Fruit fly (Drosophila melanogaster) whole organism, embryonic: ENCODE measurements around the gene CG13069.
A peak's percentile ranks its signal among the peaks of the same experiment; 100 is the strongest.

Experiments
- Asciz ChIP-seq: fragments of 200-800 bp; sonication (Bioruptor generic); optimal IDR thresholded peaks from 2 replicates; lab custom pipeline; 2017; ENCODE audit warnings: missing biosample characterization, mild to moderate bottlenecking, missing genetic modification characterization, missing genetic modification reagents
- Bdp1 ChIP-seq: fragments of 200-800 bp; sonication (Bioruptor generic); optimal IDR thresholded peaks from 3 replicates; lab custom pipeline; 2016; ENCODE audit warnings: missing biosample characterization, missing genetic modification characterization
- CG10654 ChIP-seq: fragments of 200-800 bp; sonication (Bioruptor generic); optimal IDR thresholded peaks from 2 replicates; lab custom pipeline; 2016; ENCODE audit warnings: missing biosample characterization, missing genetic modification characterization
- CG11504 ChIP-seq: fragments of 200-800 bp; sonication (Bioruptor generic); optimal IDR thresholded peaks from 3 replicates; lab custom pipeline; 2019; ENCODE audit warnings: missing biosample characterization, mild to moderate bottlenecking, missing genetic modification characterization, moderate library complexity
- CG11560 ChIP-seq: fragments of 200-800 bp; sonication (Bioruptor generic); IDR thresholded peaks from 3 replicates; pipeline ENCODE4 v1.3.6; 2022; ENCODE audit warnings: missing biosample characterization, missing genetic modification characterization
- CG14014 ChIP-seq: fragments of 200-800 bp; sonication (Bioruptor generic); IDR thresholded peaks from 2 replicates; pipeline ENCODE4 v1.3.6; 2022; ENCODE audit warnings: missing biosample characterization, missing genetic modification characterization
- CG2875 ChIP-seq: fragments of 200-800 bp; sonication (Bioruptor generic); optimal IDR thresholded peaks from 2 replicates; lab custom pipeline; 2017; ENCODE audit warnings: missing biosample characterization, mild to moderate bottlenecking, missing genetic modification characterization, missing genetic modification reagents
- CG3065 ChIP-seq: fragments of 200-800 bp; sonication (Bioruptor generic); optimal IDR thresholded peaks from 2 replicates; lab custom pipeline; 2016; ENCODE audit warnings: missing biosample characterization, missing genetic modification characterization
- CG34376 ChIP-seq: fragments of 200-800 bp; sonication (Bioruptor generic); optimal IDR thresholded peaks from 2 replicates; lab custom pipeline; 2018; ENCODE audit warnings: missing biosample characterization, mild to moderate bottlenecking, missing genetic modification characterization
- CG34422 ChIP-seq: fragments of 200-800 bp; sonication (Bioruptor generic); IDR thresholded peaks from 3 replicates; pipeline ENCODE4 v1.3.6; 2022; ENCODE audit warnings: missing biosample characterization, missing genetic modification characterization
- CG3726 ChIP-seq: fragments of 200-800 bp; sonication (Bioruptor generic); IDR thresholded peaks from 3 replicates; pipeline ENCODE4, ENCODE4 v1.3.6; 2022; ENCODE audit warnings: missing biosample characterization, missing genetic modification characterization
- CG3995 ChIP-seq: fragments of 200-800 bp; sonication (Bioruptor generic); optimal IDR thresholded peaks from 3 replicates; lab custom pipeline; 2016; ENCODE audit warnings: missing biosample characterization, missing genetic modification characterization
- CG4617 ChIP-seq: fragments of 200-800 bp; sonication (Bioruptor generic); optimal IDR thresholded peaks from 3 replicates; lab custom pipeline; 2016; ENCODE audit warnings: missing biosample characterization, missing genetic modification characterization, borderline replicate concordance
- CG8478 ChIP-seq: fragments of >200 bp; optimal IDR thresholded peaks from 2 replicates; lab custom pipeline; 2018
- CG9817 ChIP-seq: fragments of 200-800 bp; sonication (Bioruptor generic); optimal IDR thresholded peaks from 2 replicates; lab custom pipeline; 2018; ENCODE audit warnings: missing biosample characterization, mild to moderate bottlenecking, missing genetic modification characterization, moderate library complexity
- CTCF ChIP-seq: fragments of 200-800 bp; sonication (Bioruptor generic); optimal IDR thresholded peaks from 2 replicates; lab custom pipeline; 2017; ENCODE audit warnings: missing biosample characterization, mild to moderate bottlenecking, missing genetic modification characterization, moderate library complexity
- Deaf1 ChIP-seq: fragments of 200-800 bp; optimal IDR thresholded peaks from 3 replicates; lab custom pipeline; 2019; ENCODE audit warnings: missing biosample characterization, mild to moderate bottlenecking, missing genetic modification characterization, moderate library complexity
- Dip2 ChIP-seq: fragments of 200-800 bp; sonication (Bioruptor generic); IDR thresholded peaks from 2 replicates; pipeline ENCODE4 v1.3.6; 2022; ENCODE audit warnings: missing biosample characterization, missing genetic modification characterization
- Dip3 ChIP-seq: fragments of 200-800 bp; sonication (Bioruptor generic); optimal IDR thresholded peaks from 3 replicates; lab custom pipeline; 2016; ENCODE audit warnings: missing biosample characterization, missing genetic modification characterization
- Dref ChIP-seq: fragments of 200-800 bp; sonication (Bioruptor generic); IDR thresholded peaks from 2 replicates; pipeline ENCODE4 v1.3.6; 2022; ENCODE audit warnings: missing biosample characterization, missing genetic modification characterization
- E2f2 ChIP-seq: fragments of 200-800 bp; sonication (Bioruptor generic); IDR thresholded peaks from 2 replicates; pipeline ENCODE4 v1.3.6; 2022; ENCODE audit warnings: missing biosample characterization, missing genetic modification characterization
- Ets65A ChIP-seq: fragments of 200-800 bp; sonication (Bioruptor generic); peaks from one replicate; lab custom pipeline; 2016; ENCODE audit warnings: missing biosample characterization, missing genetic modification characterization
- HmgZ ChIP-seq: fragments of 200-800 bp; sonication (Bioruptor generic); optimal IDR thresholded peaks from 2 replicates; lab custom pipeline; 2018; ENCODE audit warnings: missing biosample characterization, mild to moderate bottlenecking, missing genetic modification characterization
- Hmr ChIP-seq: fragments of 200-800 bp; sonication (Bioruptor generic); optimal IDR thresholded peaks from 3 replicates; lab custom pipeline; 2017; ENCODE audit warnings: mild to moderate bottlenecking, missing biosample characterization, missing genetic modification reagents, missing genetic modification characterization
- Hr3 ChIP-seq: fragments of 200-800 bp; sonication (Bioruptor generic); optimal IDR thresholded peaks from 3 replicates; lab custom pipeline; 2016; ENCODE audit warnings: missing biosample characterization, missing genetic modification characterization
- Hr78 ChIP-seq, 2 experiments: fragments of 200-800 bp in 1 of 2; fragments of >200 bp in 1 of 2; sonication (Bioruptor generic) in 1 of 2; optimal IDR thresholded peaks; 2 replicates each; lab custom pipeline; 2017 to 2019; ENCODE audit warnings: missing biosample characterization in 2 of 2, missing genetic modification characterization in 2 of 2, mild to moderate bottlenecking in 1 of 2, moderate library complexity in 1 of 2
- Med ChIP-seq: fragments of 200-800 bp; sonication (Bioruptor generic); peaks from one replicate; lab custom pipeline; 2016; ENCODE audit warnings: missing biosample characterization, missing genetic modification characterization, mild to moderate bottlenecking, inconsistent platforms, moderate library complexity
- NC2α ChIP-seq: fragments of 200-800 bp; sonication (Bioruptor generic); optimal IDR thresholded peaks from 2 replicates; lab custom pipeline; 2016; ENCODE audit warnings: missing biosample characterization, missing genetic modification characterization
- Oaz ChIP-seq: fragments of 200-800 bp; sonication (Bioruptor generic); IDR thresholded peaks from 2 replicates; pipeline ENCODE4 v1.3.6; 2022; ENCODE audit warnings: missing biosample characterization, missing genetic modification characterization
- Trl ChIP-seq, 3 experiments: fragments of >200 bp in 2 of 3; fragments of 200-800 bp in 1 of 3; sonication (Bioruptor generic) in 1 of 3; optimal IDR thresholded peaks; 2 replicates in 1 of 3; 3 replicates in 2 of 3; lab custom pipeline; 2016 to 2017; ENCODE audit warnings: missing biosample characterization in 1 of 3, missing genetic modification characterization in 1 of 3
- Usf ChIP-seq: fragments of 200-800 bp; sonication (Bioruptor generic); optimal IDR thresholded peaks from 2 replicates; lab custom pipeline; 2017; ENCODE audit warnings: missing genotype, missing biosample characterization, missing genetic modification characterization
- ab ChIP-seq: fragments of 200-800 bp; sonication (Bioruptor generic); optimal IDR thresholded peaks from 2 replicates; lab custom pipeline; 2016; ENCODE audit warnings: missing biosample characterization, missing genetic modification characterization
- amos ChIP-seq: fragments of 200-800 bp; sonication (Bioruptor generic); IDR thresholded peaks from 2 replicates; pipeline ENCODE4 v1.3.6; 2022; ENCODE audit warnings: missing biosample characterization, missing genetic modification characterization; ENCODE audit not compliant: partially characterized antibody
- bsh ChIP-seq, 2 experiments: fragments of 200-800 bp; sonication (Bioruptor generic); optimal IDR thresholded peaks; 2 replicates each; lab custom pipeline; 2017 to 2018; ENCODE audit warnings: mild to moderate bottlenecking in 2 of 2, missing biosample characterization in 2 of 2, missing genetic modification characterization in 2 of 2, moderate library complexity in 1 of 2
- crol ChIP-seq: fragments of 200-800 bp; sonication (Bioruptor generic); IDR thresholded peaks from 2 replicates; pipeline ENCODE4 v1.3.6; 2022; ENCODE audit warnings: missing biosample characterization, missing genetic modification characterization
- gfzf ChIP-seq: fragments of 200-800 bp; sonication (Bioruptor generic); optimal IDR thresholded peaks from 2 replicates; lab custom pipeline; 2016; ENCODE audit warnings: missing biosample characterization, mild to moderate bottlenecking, missing genetic modification characterization, moderate library complexity
- grn ChIP-seq: fragments of 200-800 bp; sonication (Bioruptor generic); optimal IDR thresholded peaks from 3 replicates; lab custom pipeline; 2017; ENCODE audit warnings: missing biosample characterization, missing genetic modification characterization
- knrl ChIP-seq: fragments of 200-800 bp; sonication (Bioruptor generic); IDR thresholded peaks from 3 replicates; pipeline ENCODE4 v1.3.6; 2022; ENCODE audit warnings: missing biosample characterization, missing genetic modification characterization; ENCODE audit not compliant: partially characterized antibody
- lab ChIP-seq: fragments of 200-800 bp; sonication (Bioruptor generic); optimal IDR thresholded peaks from 3 replicates; lab custom pipeline; 2017; ENCODE audit warnings: missing biosample characterization, missing genetic modification characterization, mild to moderate bottlenecking, moderate library complexity, missing genetic modification reagents
- sima ChIP-seq: fragments of 200-800 bp; sonication (Bioruptor generic); optimal IDR thresholded peaks from 2 replicates; lab custom pipeline; 2016; ENCODE audit warnings: missing biosample characterization, missing genetic modification characterization
- zen2 ChIP-seq: fragments of 200-800 bp; sonication (Bioruptor generic); IDR thresholded peaks from 3 replicates; pipeline ENCODE4 v1.3.6; 2022; ENCODE audit warnings: missing biosample characterization, missing genetic modification characterization; ENCODE audit not compliant: partially characterized antibody

The CG13069 gene

DNA sequence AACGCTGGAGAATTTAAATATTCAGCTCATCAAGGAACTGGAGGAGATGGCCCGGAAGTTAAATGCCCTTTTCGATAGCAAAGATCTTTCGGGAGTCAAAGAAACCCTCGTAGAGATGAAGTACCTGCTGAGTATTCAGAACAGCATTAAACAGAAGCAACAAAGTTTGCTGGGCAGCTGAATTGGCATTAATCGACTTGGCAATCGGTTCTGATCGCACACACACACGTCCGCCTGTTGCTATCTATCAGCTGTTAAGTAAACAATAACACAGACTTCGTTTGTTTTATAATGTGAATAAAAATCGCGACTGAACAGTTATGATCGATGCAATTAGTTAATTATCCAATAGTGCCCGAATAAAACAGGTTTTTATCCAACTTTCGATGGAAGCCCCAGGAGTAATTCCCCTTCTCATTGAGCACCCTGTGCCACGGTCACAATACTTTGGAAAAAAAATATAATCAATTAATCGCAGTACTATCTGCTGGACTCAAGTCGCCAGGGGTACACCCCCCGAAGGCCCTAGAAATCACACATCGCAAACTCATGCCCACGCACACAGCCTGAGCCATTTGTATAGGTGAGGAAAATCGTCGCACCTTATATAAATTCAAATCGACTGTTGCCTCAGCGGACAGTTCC lies 31.2 kb upstream of the CG13069 start (continued):
- TF ChIP-seq Bdp1 (GFP tag; lab: Kevin White, UChicago) (no peak), Dref (GFP tag; lab: Robert Waterston, UW) (peak; percentile 50), HmgZ (tag; lab: Kevin White, UChicago) (no peak), CG4617 (GFP tag; lab: Kevin White, UChicago) (no peak), Dip2 (GFP tag; lab: Robert Waterston, UW) (no peak), CG34422 (GFP tag; lab: Robert Waterston, UW) (0 out of 3 replicates have a peak, but pooled peaks have one; percentile 26), E2f2 (GFP tag; lab: Robert Waterston, UW) (no peak), CG34376 (peak; percentile 17), knrl (GFP tag; lab: Robert Waterston, UW) (no peak), Med (GFP tag; lab: Kevin White, UChicago) (peak; percentile 48), sima (no peak), gfzf (no peak), bsh (GFP tag; optimal IDR thresholded peaks at IDR 0.05; lab: Kevin White, UChicago) (no peak), Hmr (GFP tag; lab: Kevin White, UChicago) (no peak), Hr3 (GFP tag; lab: Kevin White, UChicago) (no peak), CG11504 (no peak), CG3726 (GFP tag; lab: Robert Waterston, UW) (no peak), CG2875 (GFP tag; lab: Kevin White, UChicago) (no peak), CG8478 (lab: Kevin White, UChicago) (no peak), ab (GFP tag; lab: Kevin White, UChicago) (no peak), CG3995 (GFP tag; lab: Kevin White, UChicago) (no peak), CG3065 (no peak), CG14014 (GFP tag; lab: Robert Waterston, UW) (no peak)

dm6 chr3L:16241296-16241695 lies 23.9 kb upstream of the CG13069 start:
- TF ChIP-seq Usf (GFP tag; lab: Kevin White, UChicago): no peak
- no peak for TF ChIP-seq Dip3
- TF ChIP-seq Ets65A (GFP tag; lab: Kevin White, UChicago): peak; percentile 88
- no peak for TF ChIP-seq CG11560

- peak; percentile 22; the same call in 1 of the 2 replicates for TF ChIP-seq Dref (GFP tag; lab: Robert Waterston, UW)
- peak; percentile 24 to 49 for TF ChIP-seq Trl (optimal IDR thresholded peaks at IDR 0.05; lab: Kevin White, UChicago)
- no peak for TF ChIP-seq Trl (GFP tag; optimal IDR thresholded peaks at IDR 0.05; lab: Kevin White, UChicago)
- peak; percentile 5; the same call in 1 of the 2 replicates for TF ChIP-seq amos
- TF ChIP-seq zen2 (GFP tag; lab: Robert Waterston, UW): no peak
- no peak for TF ChIP-seq NC2α (GFP tag; lab: Kevin White, UChicago)
- TF ChIP-seq crol (GFP tag; lab: Robert Waterston, UW): 0 out of 2 replicates have a peak, but pooled peaks have one; percentile 46
- peak; percentile 51 for TF ChIP-seq Deaf1 (tag; lab: Kevin White, UChicago)
- TF ChIP-seq Hr78 (GFP tag; optimal IDR thresholded peaks at IDR 0.05; lab: Kevin White, UChicago): no peak
- no peak for TF ChIP-seq Asciz (GFP tag; lab: Kevin White, UChicago)
- 0 out of 2 replicates have a peak, but pooled peaks have one; percentile 11 for TF ChIP-seq Oaz
- peak; percentile 62 for TF ChIP-seq CTCF
- no peak for TF ChIP-seq CG9817 (tag; lab: Kevin White, UChicago)
- TF ChIP-seq grn (GFP tag; lab: Kevin White, UChicago): no peak
- no peak for TF ChIP-seq CG10654
- TF ChIP-seq lab (GFP tag; lab: Kevin White, UChicago): no peak
Measured at dm6 chr3L:16252255-16252654, 12.9 kb upstream of the CG13069 start, which contains the start of gene CG13055. CG13055 (minus strand) TSS chr3L:16252355.
